Fruit fly (Drosophila melanogaster): ENCODE data around the gene CG3457.

DNA sequence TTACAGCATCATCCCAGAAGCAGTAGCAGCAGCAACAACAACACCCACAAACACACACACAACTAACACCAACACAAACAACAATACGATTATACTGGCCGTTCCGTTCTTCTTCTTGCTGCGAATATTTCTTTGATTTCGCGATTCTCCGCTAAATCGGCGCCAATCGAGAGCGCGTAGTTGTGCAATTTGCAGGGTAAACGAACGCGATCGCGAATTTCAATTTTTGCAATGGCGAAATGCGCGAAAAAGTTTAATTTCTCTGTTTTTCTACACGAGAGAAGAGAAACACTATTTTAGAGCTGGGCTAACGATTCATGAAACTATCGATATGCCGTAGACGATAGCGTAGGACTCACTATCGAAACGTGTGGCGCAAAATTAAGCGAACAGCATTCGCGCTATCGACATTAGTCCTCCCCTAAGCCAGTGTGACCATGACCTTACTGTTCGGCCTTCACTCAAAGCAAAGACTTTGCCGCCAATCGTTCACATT is 28.9 kb upstream of the CG3457 start, which contains the start of gene wapl:
- no peak for TF ChIP-seq tj (GFP tag; optimal IDR thresholded peaks at IDR 0.05)
- peak; percentile 79 for TF ChIP-seq bab1 (GFP tag; optimal IDR thresholded peaks at IDR 0.05)
- peak; percentile 34 for TF ChIP-seq CG14711 (tag; optimal IDR thresholded peaks at IDR 0.05)
- no peak for TF ChIP-seq kay (GFP tag; ENCODE audit: borderline replicate concordance)
- no peak for TF ChIP-seq CG12768 (GFP tag; optimal IDR thresholded peaks at IDR 0.05)
- TF ChIP-seq CG7045 (GFP tag; optimal IDR thresholded peaks at IDR 0.05) = no peak
- TF ChIP-seq toe (GFP tag; optimal IDR thresholded peaks at IDR 0.05) = no peak
- TF ChIP-seq CG33017 (tag; optimal IDR thresholded peaks at IDR 0.05) = no peak
- no peak for TF ChIP-seq cnc (optimal IDR thresholded peaks at IDR 0.05)

All from whole organism, adult.